Worm (Caenorhabditis elegans) whole organism, L3 larva: ENCODE data around the gene str-99.

Source experiments
- ZK546.5 ChIP-seq: sonication (generic microtip); optimal IDR thresholded peaks from 2 replicates; lab custom pipeline; 2017; ENCODE audit warnings: missing biosample characterization, missing genetic modification characterization
- ama-1 ChIP-seq: fragments of 150-350 bp; optimal IDR thresholded peaks from 2 replicates; lab custom pipeline; 2018
- ceh-16 ChIP-seq: sonication (generic microtip); optimal IDR thresholded peaks from 2 replicates; lab custom pipeline; 2017; ENCODE audit warnings: missing biosample characterization, missing genetic modification characterization
- ceh-28 ChIP-seq: fragments of 150-350 bp; optimal IDR thresholded peaks from 2 replicates; lab custom pipeline; 2014; ENCODE audit warnings: missing biosample characterization, missing genetic modification reagents, missing genetic modification characterization
- ceh-82 ChIP-seq: fragments of 150-350 bp; optimal IDR thresholded peaks from 2 replicates; lab custom pipeline; 2014; ENCODE audit warnings: missing biosample characterization, missing genetic modification characterization
- ceh-9 ChIP-seq: sonication (generic microtip); optimal IDR thresholded peaks from 2 replicates; lab custom pipeline; 2018; ENCODE audit warnings: missing biosample characterization, missing genetic modification characterization
- daf-12 ChIP-seq: fragments of 150-350 bp; optimal IDR thresholded peaks from 2 replicates; lab custom pipeline; 2014; ENCODE audit warnings: missing biosample characterization, missing genetic modification reagents, missing genetic modification characterization
- egl-27 ChIP-seq: sonication (generic microtip); optimal IDR thresholded peaks from 4 replicates; lab custom pipeline; 2017; ENCODE audit warnings: missing biosample characterization, missing genetic modification reagents, missing genetic modification characterization
- egl-5 ChIP-seq: fragments of 150-350 bp; optimal IDR thresholded peaks from 2 replicates; lab custom pipeline; 2017; ENCODE audit warnings: missing biosample characterization, missing genetic modification reagents, missing genetic modification characterization, inconsistent platforms
- elt-1 ChIP-seq: fragments of 150-350 bp; optimal IDR thresholded peaks from 2 replicates; lab custom pipeline; 2014; ENCODE audit warnings: missing biosample characterization, missing genetic modification characterization
- elt-2 ChIP-seq: sonication (generic microtip); optimal IDR thresholded peaks from 2 replicates; lab custom pipeline; 2016; ENCODE audit warnings: missing genetic modification reagents, mild to moderate bottlenecking, missing genetic modification characterization, missing compliant biosample characterization
- elt-3 ChIP-seq, 3 experiments: fragments of 150-350 bp in 1 of 3; sonication (generic microtip) in 2 of 3; optimal IDR thresholded peaks; 2 replicates in 2 of 3; 4 replicates in 1 of 3; lab custom pipeline; 2014 to 2017; ENCODE audit warnings: missing biosample characterization in 3 of 3, missing genetic modification characterization in 3 of 3
- eor-1 ChIP-seq, 2 experiments: fragments of 150-350 bp; optimal IDR thresholded peaks; 2 replicates each; lab custom pipeline; 2014 to 2018; ENCODE audit warnings: missing biosample characterization in 2 of 2, missing genetic modification characterization in 2 of 2
- fkh-10 ChIP-seq: sonication (generic microtip); optimal IDR thresholded peaks from 2 replicates; lab custom pipeline; 2017; ENCODE audit warnings: missing biosample characterization, missing genetic modification reagents, missing genetic modification characterization
- fkh-2 ChIP-seq: fragments of 150-350 bp; optimal IDR thresholded peaks from 2 replicates; lab custom pipeline; 2014; ENCODE audit warnings: missing biosample characterization, missing genetic modification reagents, missing genetic modification characterization
- fos-1 ChIP-seq: fragments of 150-350 bp; optimal IDR thresholded peaks from 2 replicates; lab custom pipeline; 2014; ENCODE audit warnings: missing biosample characterization, missing genetic modification characterization
- hmg-11 ChIP-seq: sonication (generic microtip); optimal IDR thresholded peaks from 2 replicates; lab custom pipeline; 2016; ENCODE audit warnings: missing genetic modification characterization, missing compliant biosample characterization
- lin-15B ChIP-seq: fragments of 150-350 bp; optimal IDR thresholded peaks from 2 replicates; lab custom pipeline; 2014; ENCODE audit warnings: missing biosample characterization, missing genetic modification characterization
- lsy-12 ChIP-seq: sonication (generic microtip); optimal IDR thresholded peaks from 2 replicates; lab custom pipeline; 2016; ENCODE audit warnings: mild to moderate bottlenecking, missing genetic modification characterization, missing compliant biosample characterization
- mdl-1 ChIP-seq: fragments of 150-350 bp; optimal IDR thresholded peaks from 2 replicates; lab custom pipeline; 2014; ENCODE audit warnings: missing biosample characterization, missing genetic modification characterization
- nfya-1 ChIP-seq: sonication (generic microtip); optimal IDR thresholded peaks from 2 replicates; lab custom pipeline; 2017; ENCODE audit warnings: missing genetic modification characterization, mild to moderate bottlenecking, missing compliant biosample characterization, antibody characterized with exemption, moderate library complexity; ENCODE audit not compliant: insufficient read depth
- nhr-11 ChIP-seq: fragments of 150-350 bp; optimal IDR thresholded peaks from 2 replicates; lab custom pipeline; 2014; ENCODE audit warnings: missing biosample characterization, missing genetic modification characterization
- nhr-12 ChIP-seq: fragments of 150-350 bp; optimal IDR thresholded peaks from 2 replicates; lab custom pipeline; 2014; ENCODE audit warnings: missing biosample characterization, missing genetic modification characterization
- nhr-23 ChIP-seq: fragments of 150-350 bp; optimal IDR thresholded peaks from 2 replicates; lab custom pipeline; 2014; ENCODE audit warnings: missing biosample characterization, missing genetic modification reagents, missing genetic modification characterization
- nhr-237 ChIP-seq: fragments of 150-350 bp; optimal IDR thresholded peaks from 2 replicates; lab custom pipeline; 2014; ENCODE audit warnings: missing biosample characterization, missing genetic modification characterization
- nhr-43 ChIP-seq: sonication (generic microtip); optimal IDR thresholded peaks from 2 replicates; lab custom pipeline; 2016; ENCODE audit warnings: mild to moderate bottlenecking, missing genetic modification characterization, missing compliant biosample characterization; ENCODE audit not compliant: poor library complexity, severe bottlenecking
- nhr-67 ChIP-seq: fragments of 150-350 bp; optimal IDR thresholded peaks from 2 replicates; lab custom pipeline; 2014; ENCODE audit warnings: missing biosample characterization, missing genetic modification characterization
- nhr-76 ChIP-seq: fragments of 150-350 bp; sonication (generic microtip); optimal IDR thresholded peaks from 5 replicates; lab custom pipeline; 2014; ENCODE audit warnings: missing biosample characterization, missing genetic modification characterization
- nhr-77 ChIP-seq: fragments of 150-350 bp; optimal IDR thresholded peaks from 2 replicates; lab custom pipeline; 2014; ENCODE audit warnings: missing biosample characterization, missing genetic modification characterization
- pha-4 ChIP-seq: fragments of 150-350 bp; optimal IDR thresholded peaks from 2 replicates; lab custom pipeline; 2014; ENCODE audit warnings: missing biosample characterization, missing genetic modification reagents, missing genetic modification characterization
- pqm-1 ChIP-seq: fragments of 150-350 bp; optimal IDR thresholded peaks from 2 replicates; lab custom pipeline; 2017; ENCODE audit warnings: missing biosample characterization, missing genetic modification characterization, inconsistent platforms
- sea-2 ChIP-seq: fragments of 150-350 bp; sonication (generic microtip); optimal IDR thresholded peaks from 4 replicates; lab custom pipeline; 2014; ENCODE audit warnings: missing biosample characterization, missing genetic modification reagents, missing genetic modification characterization
- skn-1 ChIP-seq: fragments of 150-350 bp; optimal IDR thresholded peaks from 2 replicates; lab custom pipeline; 2014; ENCODE audit warnings: missing biosample characterization, missing genetic modification characterization
- tbx-2 ChIP-seq: sonication (generic microtip); optimal IDR thresholded peaks from 2 replicates; lab custom pipeline; 2016; ENCODE audit warnings: mild to moderate bottlenecking, missing genetic modification characterization, missing compliant biosample characterization
- unc-39 ChIP-seq: sonication (generic microtip); optimal IDR thresholded peaks from 4 replicates; lab custom pipeline; 2017; ENCODE audit warnings: missing biosample characterization, missing genetic modification characterization
- ztf-11 ChIP-seq: fragments of 150-350 bp; optimal IDR thresholded peaks from 2 replicates; lab custom pipeline; 2014; ENCODE audit warnings: missing biosample characterization, missing genetic modification characterization

The str-99 gene

ce11 chrV:16131249-16131648, 27.0 kb downstream of the str-99 start, which contains the start of gene fbxa-142:
TSS of gene fbxa-142 (minus strand) at chrV:16131349.
- no peak for TF ChIP-seq nhr-43 (tag; lab: Kevin White, UChicago)
- TF ChIP-seq nhr-77 (tag; lab: Kevin White, UChicago): no peak
- no peak for TF ChIP-seq ztf-11 (tag; lab: Kevin White, UChicago)
- TF ChIP-seq fkh-10 (GFP tag; lab: Kevin White, UChicago): no peak
- no peak for TF ChIP-seq ceh-82
- no peak for TF ChIP-seq ceh-16
- no peak for TF ChIP-seq ceh-9 (tag; lab: Kevin White, UChicago)
- no peak for TF ChIP-seq egl-5 (tag; lab: Kevin White, UChicago)
- no peak for TF ChIP-seq fos-1 (tag; lab: Kevin White, UChicago)
- no peak for TF ChIP-seq fkh-2 (tag; lab: Kevin White, UChicago)
- TF ChIP-seq tbx-2 (tag; lab: Kevin White, UChicago): no peak
- TF ChIP-seq elt-3 (tag; optimal IDR thresholded peaks at IDR 0.05; lab: Kevin White, UChicago): no peak
- TF ChIP-seq elt-1: no peak
- no peak for TF ChIP-seq lsy-12 (tag; lab: Kevin White, UChicago)
- TF ChIP-seq nhr-67: no peak
- TF ChIP-seq lin-15B (tag; lab: Kevin White, UChicago): no peak
- TF ChIP-seq nhr-76 (tag; lab: Kevin White, UChicago): no peak
- no peak for TF ChIP-seq daf-12 (tag; lab: Kevin White, UChicago)
- no peak for TF ChIP-seq nhr-12 (tag; lab: Kevin White, UChicago)
- TF ChIP-seq ceh-28 (tag; lab: Kevin White, UChicago): no peak

- TF ChIP-seq pqm-1: peak; percentile 74
- no peak for TF ChIP-seq nhr-11
- TF ChIP-seq elt-2 (tag; lab: Kevin White, UChicago): peak; percentile 63
- no peak for TF ChIP-seq egl-27 (tag; lab: Kevin White, UChicago)
- TF ChIP-seq nhr-76 (tag; lab: Kevin White, UChicago): no peak
- no peak for TF ChIP-seq nfya-1 (tag; lab: Kevin White, UChicago)
- no peak for TF ChIP-seq skn-1 (tag; lab: Kevin White, UChicago)
- TF ChIP-seq mdl-1 (tag; lab: Kevin White, UChicago): no peak
- peak; percentile 49 for TF ChIP-seq pha-4 (tag; lab: Kevin White, UChicago)
These were observed 29.2 kb downstream of the str-99 start for ce11 chrV:16129116-16129515.

ce11 chrV:16127401-16127800, 30.9 kb downstream of the str-99 start, which contains the start of gene fbxa-143:
TSS of gene fbxa-143 (minus strand) at chrV:16127501.
- no peak for TF ChIP-seq nfya-1 (tag; lab: Kevin White, UChicago)
- no peak for TF ChIP-seq ceh-16
- TF ChIP-seq ztf-11 (tag; lab: Kevin White, UChicago): no peak
- no peak for TF ChIP-seq nhr-11
- no peak for TF ChIP-seq nhr-23 (tag; lab: Kevin White, UChicago)
- TF ChIP-seq tbx-2 (tag; lab: Kevin White, UChicago): no peak
- no peak for TF ChIP-seq elt-3 (tag; optimal IDR thresholded peaks at IDR 0.05; lab: Kevin White, UChicago)

DNA sequence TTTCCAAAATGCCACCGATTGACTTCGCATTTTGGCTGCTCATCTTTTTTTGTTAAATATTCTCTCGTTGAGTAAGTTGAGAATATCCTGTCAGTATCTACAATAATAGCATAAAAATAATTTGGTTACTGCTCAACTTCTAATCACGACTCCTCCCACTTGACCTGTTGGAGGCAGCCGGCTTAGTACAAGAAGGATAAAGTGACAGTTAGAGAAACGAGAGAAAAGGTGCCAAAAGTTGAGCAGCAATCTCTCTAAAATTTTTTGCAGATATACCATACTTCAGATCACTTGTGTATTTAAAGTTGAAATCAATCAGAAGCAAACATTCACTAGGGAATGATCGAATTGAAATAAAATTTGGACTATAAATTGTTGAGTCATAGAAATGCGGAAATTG, 33.6 kb downstream of the str-99 start, which contains the start of gene nhr-111:
TSS of gene nhr-111 (minus strand) at position 101 of the 400 bp plus-strand sequence.
- TF ChIP-seq eor-1 (tag; optimal IDR thresholded peaks at IDR 0.05; lab: Kevin White, UChicago): no peak
- TF ChIP-seq ZK546.5 (tag; lab: Kevin White, UChicago): no peak
- no peak for TF ChIP-seq ceh-9 (tag; lab: Kevin White, UChicago)
- TF ChIP-seq ceh-82: no peak
- no peak for TF ChIP-seq pqm-1
- TF ChIP-seq hmg-11 (tag; lab: Kevin White, UChicago): no peak
- no peak for TF ChIP-seq mdl-1 (tag; lab: Kevin White, UChicago)
- TF ChIP-seq unc-39 (tag; lab: Kevin White, UChicago): no peak
- no peak for TF ChIP-seq sea-2 (GFP tag; lab: Kevin White, UChicago)
- TF ChIP-seq lin-15B (tag; lab: Kevin White, UChicago): no peak
- TF ChIP-seq egl-5 (tag; lab: Kevin White, UChicago): no peak
- no peak for TF ChIP-seq lsy-12 (tag; lab: Kevin White, UChicago)
- TF ChIP-seq nhr-237 (tag; lab: Kevin White, UChicago): no peak
- TF ChIP-seq ama-1 (lab: Kevin White, UChicago): no peak
- TF ChIP-seq ceh-16: no peak
